Worm (Caenorhabditis elegans) whole organism, mixed stage, embryonic: Measurements from ENCODE around the gene sre-51.

Source experiments
- drap-1 ChIP-seq: fragments of 200-800 bp; sonication (Bioruptor generic); optimal IDR thresholded peaks from 3 replicates; lab custom pipeline; 2018; ENCODE audit warnings: mild to moderate bottlenecking, missing genetic modification characterization, missing compliant biosample characterization
- elt-3 ChIP-seq: fragments of 150-350 bp; optimal IDR thresholded peaks from 2 replicates; lab custom pipeline; 2014; ENCODE audit warnings: missing biosample characterization, missing genetic modification characterization
- nhr-237 ChIP-seq: fragments of 150-350 bp; optimal IDR thresholded peaks from 2 replicates; lab custom pipeline; 2014; ENCODE audit warnings: missing biosample characterization, missing genetic modification characterization
- nhr-28 ChIP-seq: fragments of 150-350 bp; optimal IDR thresholded peaks from 2 replicates; lab custom pipeline; 2014; ENCODE audit warnings: missing biosample characterization, missing genetic modification characterization
- pha-4 ChIP-seq: fragments of 150-350 bp; optimal IDR thresholded peaks from 2 replicates; lab custom pipeline; 2018; ENCODE audit warnings: missing biosample characterization, missing genetic modification reagents, missing genetic modification characterization
- snpc-4 ChIP-seq: fragments of 150-350 bp; optimal IDR thresholded peaks from 2 replicates; lab custom pipeline; 2014; ENCODE audit warnings: missing biosample characterization, missing genetic modification characterization
- sptf-1 ChIP-seq: sonication (generic microtip); optimal IDR thresholded peaks from 2 replicates; lab custom pipeline; 2017; ENCODE audit warnings: mild to moderate bottlenecking, missing genetic modification characterization, moderate library complexity, missing compliant biosample characterization
- tbx-8 ChIP-seq: fragments of 200-800 bp; sonication (Bioruptor generic); optimal IDR thresholded peaks from 2 replicates; lab custom pipeline; 2018; ENCODE audit warnings: mild to moderate bottlenecking, missing genetic modification characterization, moderate library complexity, missing compliant biosample characterization
- unc-39 ChIP-seq: fragments of 150-350 bp; optimal IDR thresholded peaks from 2 replicates; lab custom pipeline; 2014; ENCODE audit warnings: missing biosample characterization, missing genetic modification characterization
- unc-62 ChIP-seq: fragments of 150-350 bp; optimal IDR thresholded peaks from 2 replicates; lab custom pipeline; 2014; ENCODE audit warnings: missing biosample characterization, missing genetic modification reagents, missing genetic modification characterization
- ztf-11 ChIP-seq: fragments of 150-350 bp; optimal IDR thresholded peaks from 2 replicates; lab custom pipeline; 2014; ENCODE audit warnings: missing biosample characterization, missing genetic modification characterization

DNA sequence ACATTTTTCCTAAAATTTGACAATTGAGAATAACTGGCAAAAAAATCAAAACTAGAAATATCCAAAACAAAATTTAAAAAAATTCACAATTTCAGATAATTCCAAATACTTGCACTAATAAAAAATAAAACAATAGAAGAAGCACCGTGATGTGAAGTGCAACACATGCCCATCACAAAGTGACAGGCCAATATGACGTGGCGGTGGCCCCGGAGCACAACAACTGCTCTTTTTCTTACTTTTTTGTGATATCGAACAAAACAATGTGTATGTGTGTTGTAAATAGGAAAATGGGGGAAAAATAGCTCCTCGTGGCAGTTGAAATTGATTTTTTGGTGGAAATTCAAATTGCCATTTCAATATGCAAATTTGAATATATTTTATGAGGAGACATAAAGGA is 42.2 kb downstream of the sre-51 start:
- TF ChIP-seq elt-3 (tag; lab: Kevin White, UChicago) (no peak), unc-62 (GFP tag; lab: Kevin White, UChicago) (peak; percentile 89), sptf-1 (tag; lab: Kevin White, UChicago) (no peak), pha-4 (tag; lab: Kevin White, UChicago) (no peak), nhr-237 (tag; lab: Kevin White, UChicago) (no peak), nhr-28 (tag; lab: Kevin White, UChicago) (no peak), snpc-4 (tag; lab: Kevin White, UChicago) (no peak), ztf-11 (tag; lab: Kevin White, UChicago) (no peak), drap-1 (GFP tag; lab: Kevin White, UChicago) (no peak), tbx-8 (GFP tag; lab: Kevin White, UChicago) (no peak), unc-39 (tag; lab: Kevin White, UChicago) (no peak)
